Worm (Caenorhabditis elegans): Measurements from ENCODE around the gene C10A4.6.

DNA sequence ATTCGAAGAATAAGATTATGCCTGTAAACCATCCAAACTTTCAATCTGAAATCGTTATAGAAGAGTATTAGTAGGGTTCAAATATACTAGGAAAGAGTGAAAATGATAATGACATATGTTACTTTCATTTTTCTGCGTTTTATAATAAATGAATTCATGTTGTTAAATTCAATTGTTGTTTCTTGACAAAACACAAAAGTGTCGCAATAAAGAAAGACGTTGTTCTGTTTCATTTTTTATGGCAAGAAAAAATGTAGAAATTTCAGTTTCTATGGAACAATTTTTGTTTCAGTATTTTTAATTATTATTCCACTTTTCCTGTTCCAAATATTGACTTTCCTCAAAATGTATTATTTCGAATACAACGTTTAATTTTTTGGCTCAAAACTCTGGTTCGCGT, 10.4 kb downstream of the C10A4.6 start, which contains the start of gene C10A4.4:
- no peak for TF ChIP-seq snpc-4 (tag; optimal IDR thresholded peaks at IDR 0.05)
- TF ChIP-seq pha-4 (tag; optimal IDR thresholded peaks at IDR 0.05) = no peak
- no peak for TF ChIP-seq fkh-10 (GFP tag; optimal IDR thresholded peaks at IDR 0.05)

Data from whole organism, L3 larva.